Fruit fly (Drosophila melanogaster) whole organism, embryonic: ENCODE results near the gene Fitm.
A peak's percentile ranks its signal among the peaks of the same experiment; 100 is the strongest.

Experiments
- B-H2 ChIP-seq: fragments of 200-800 bp; sonication (Bioruptor generic); optimal IDR thresholded peaks from 2 replicates; lab custom pipeline; 2018; ENCODE audit warnings: missing biosample characterization, mild to moderate bottlenecking, missing genetic modification characterization
- CG10267 ChIP-seq: fragments of 200-800 bp; sonication (Bioruptor generic); optimal IDR thresholded peaks from 2 replicates; lab custom pipeline; 2018; ENCODE audit warnings: missing biosample characterization, mild to moderate bottlenecking, missing genetic modification characterization, moderate library complexity
- CG10366 ChIP-seq: fragments of 200-800 bp; sonication (Bioruptor generic); IDR thresholded peaks from 2 replicates; pipeline ENCODE4 v1.3.6; 2022; ENCODE audit warnings: missing biosample characterization, missing genetic modification characterization
- CG10462 ChIP-seq: fragments of 200-800 bp; sonication (Bioruptor generic); optimal IDR thresholded peaks from 2 replicates; lab custom pipeline; 2016; ENCODE audit warnings: missing biosample characterization, missing genetic modification characterization
- CG11093 ChIP-seq: fragments of 200-800 bp; sonication (Bioruptor generic); IDR thresholded peaks from 3 replicates; pipeline ENCODE4 v1.3.6; 2022; ENCODE audit warnings: missing biosample characterization, missing genetic modification characterization
- CG12219 ChIP-seq: fragments of 200-800 bp; sonication (Bioruptor generic); optimal IDR thresholded peaks from 3 replicates; lab custom pipeline; 2018; ENCODE audit warnings: missing biosample characterization, mild to moderate bottlenecking, missing genetic modification characterization
- CG12942 ChIP-seq: fragments of 200-800 bp; sonication (Bioruptor generic); optimal IDR thresholded peaks from 3 replicates; lab custom pipeline; 2016; ENCODE audit warnings: missing biosample characterization, missing genetic modification characterization
- CG13287 ChIP-seq: fragments of 200-800 bp; sonication (Bioruptor generic); IDR thresholded peaks from 2 replicates; pipeline ENCODE4 v1.3.6; 2022; ENCODE audit warnings: missing biosample characterization, missing genetic modification characterization; ENCODE audit not compliant: partially characterized antibody
- CG13424 ChIP-seq: fragments of 200-800 bp; sonication (Bioruptor generic); optimal IDR thresholded peaks from 2 replicates; lab custom pipeline; 2019; ENCODE audit warnings: missing biosample characterization, mild to moderate bottlenecking, missing genetic modification characterization, moderate library complexity
- CG14860 ChIP-seq: fragments of 200-800 bp; sonication (Bioruptor generic); IDR thresholded peaks from 3 replicates; pipeline ENCODE4 v1.3.6; 2022; ENCODE audit warnings: missing biosample characterization, missing genetic modification characterization; ENCODE audit not compliant: partially characterized antibody
- CG1529 ChIP-seq: fragments of 200-800 bp; sonication (Bioruptor generic); optimal IDR thresholded peaks from 3 replicates; lab custom pipeline; 2018; ENCODE audit warnings: missing biosample characterization, missing genetic modification characterization
- CG1603 ChIP-seq: fragments of 200-800 bp; sonication (Bioruptor generic); optimal IDR thresholded peaks from 2 replicates; lab custom pipeline; 2019; ENCODE audit warnings: missing biosample characterization, mild to moderate bottlenecking, missing genetic modification characterization, moderate library complexity
- CG17328 ChIP-seq: fragments of 200-800 bp; sonication (Bioruptor generic); IDR thresholded peaks from 2 replicates; pipeline ENCODE4 v1.3.6; 2022; ENCODE audit warnings: missing biosample characterization, missing genetic modification characterization
- CG2120 ChIP-seq: fragments of 200-800 bp; sonication (Bioruptor generic); optimal IDR thresholded peaks from 3 replicates; lab custom pipeline; 2016; ENCODE audit warnings: missing biosample characterization, missing genetic modification characterization
- CG30431 ChIP-seq: fragments of 200-800 bp; sonication (Bioruptor generic); optimal IDR thresholded peaks from 2 replicates; lab custom pipeline; 2017; ENCODE audit warnings: missing biosample characterization, missing genetic modification characterization
- CG3065 ChIP-seq: fragments of 200-800 bp; sonication (Bioruptor generic); optimal IDR thresholded peaks from 2 replicates; lab custom pipeline; 2016; ENCODE audit warnings: missing biosample characterization, missing genetic modification characterization
- CG31388 ChIP-seq: fragments of 200-800 bp; sonication (Bioruptor generic); optimal IDR thresholded peaks from 2 replicates; lab custom pipeline; 2016; ENCODE audit warnings: missing biosample characterization, missing genetic modification characterization
- CG33557 ChIP-seq: fragments of 200-800 bp; sonication (Bioruptor generic); optimal IDR thresholded peaks from 2 replicates; lab custom pipeline; 2019; ENCODE audit warnings: missing biosample characterization, mild to moderate bottlenecking, missing genetic modification characterization, moderate library complexity
- CG5245 ChIP-seq: fragments of 200-800 bp; sonication (Bioruptor generic); optimal IDR thresholded peaks from 3 replicates; lab custom pipeline; 2016; ENCODE audit warnings: missing biosample characterization, missing genetic modification characterization
- CTCF ChIP-seq: fragments of 200-800 bp; sonication (Bioruptor generic); optimal IDR thresholded peaks from 2 replicates; lab custom pipeline; 2017; ENCODE audit warnings: missing biosample characterization, mild to moderate bottlenecking, missing genetic modification characterization, moderate library complexity
- D19A ChIP-seq: fragments of 200-800 bp; optimal IDR thresholded peaks from 3 replicates; lab custom pipeline; 2019; ENCODE audit warnings: missing biosample characterization, mild to moderate bottlenecking, missing genetic modification characterization, moderate library complexity
- Dek ChIP-seq: fragments of 200-800 bp; sonication (Bioruptor generic); optimal IDR thresholded peaks from 3 replicates; lab custom pipeline; 2019; ENCODE audit warnings: missing biosample characterization, mild to moderate bottlenecking, missing genetic modification characterization, moderate library complexity
- Drgx ChIP-seq: fragments of 200-800 bp; sonication (Bioruptor generic); IDR thresholded peaks from 2 replicates; pipeline ENCODE4 v1.3.6; 2022; ENCODE audit warnings: missing biosample characterization, missing genetic modification characterization
- ERR ChIP-seq: fragments of 200-800 bp; sonication (Bioruptor generic); optimal IDR thresholded peaks from 2 replicates; lab custom pipeline; 2016; ENCODE audit warnings: missing biosample characterization, missing genetic modification characterization
- Ets65A ChIP-seq: fragments of 200-800 bp; sonication (Bioruptor generic); peaks from one replicate; lab custom pipeline; 2016; ENCODE audit warnings: missing biosample characterization, missing genetic modification characterization
- GATAe ChIP-seq: fragments of 200-800 bp; sonication (Bioruptor generic); conservative IDR thresholded peaks from 2 replicates; pipeline ENCODE4 v1.3.6; 2022; ENCODE audit warnings: missing biosample characterization, missing genetic modification characterization
- Hmr ChIP-seq: fragments of 200-800 bp; sonication (Bioruptor generic); optimal IDR thresholded peaks from 3 replicates; lab custom pipeline; 2017; ENCODE audit warnings: mild to moderate bottlenecking, missing biosample characterization, missing genetic modification reagents, missing genetic modification characterization
- Jarid2 ChIP-seq: fragments of 200-800 bp; sonication (Bioruptor generic); optimal IDR thresholded peaks from 3 replicates; lab custom pipeline; 2017; ENCODE audit warnings: mild to moderate bottlenecking, missing biosample characterization, missing genetic modification reagents, missing genetic modification characterization
- Mrtf ChIP-seq: fragments of 200-800 bp; sonication (Bioruptor generic); IDR thresholded peaks from 3 replicates; pipeline ENCODE4 v1.3.6; 2022; ENCODE audit warnings: missing biosample characterization, missing genetic modification characterization
- Nf-YB ChIP-seq: fragments of 200-800 bp; sonication (Bioruptor generic); optimal IDR thresholded peaks from 3 replicates; lab custom pipeline; 2019; ENCODE audit warnings: missing biosample characterization, mild to moderate bottlenecking, missing genetic modification characterization, moderate library complexity
- Pdp1 ChIP-seq, 2 experiments: fragments of 200-800 bp; sonication (Bioruptor generic); optimal IDR thresholded peaks; 3 replicates each; lab custom pipeline; 2016; ENCODE audit warnings: missing biosample characterization in 2 of 2, missing genetic modification characterization in 2 of 2, mild to moderate bottlenecking in 1 of 2, moderate library complexity in 1 of 2
- Ravus ChIP-seq: fragments of 200-800 bp; sonication (Bioruptor generic); IDR thresholded peaks from 2 replicates; pipeline ENCODE4 v1.3.6; 2022; ENCODE audit warnings: missing biosample characterization, missing genetic modification characterization
- Sin3A ChIP-seq: fragments of >200 bp; optimal IDR thresholded peaks from 2 replicates; lab custom pipeline; 2018
- Xrp1 ChIP-seq: fragments of 200-800 bp; sonication (Bioruptor generic); IDR thresholded peaks from 2 replicates; pipeline ENCODE4 v1.3.6; 2022; ENCODE audit warnings: missing biosample characterization, missing genetic modification characterization
- YL-1 ChIP-seq: fragments of 200-800 bp; sonication (Bioruptor generic); optimal IDR thresholded peaks from 3 replicates; lab custom pipeline; 2017; ENCODE audit warnings: missing biosample characterization, mild to moderate bottlenecking, missing genetic modification characterization
- al ChIP-seq: fragments of 200-800 bp; sonication (Bioruptor generic); IDR thresholded peaks from 2 replicates; pipeline ENCODE4 v1.3.6; 2022; ENCODE audit warnings: missing biosample characterization, missing genetic modification characterization
- bigmax ChIP-seq: fragments of 200-800 bp; sonication (Bioruptor generic); optimal IDR thresholded peaks from 2 replicates; lab custom pipeline; 2018; ENCODE audit warnings: missing biosample characterization, mild to moderate bottlenecking, missing genetic modification characterization
- br ChIP-seq: fragments of >200 bp; optimal IDR thresholded peaks from 2 replicates; lab custom pipeline; 2017
- caup ChIP-seq: fragments of 200-800 bp; sonication (Bioruptor generic); optimal IDR thresholded peaks from 3 replicates; lab custom pipeline; 2017; ENCODE audit warnings: missing biosample characterization, mild to moderate bottlenecking, missing genetic modification characterization, moderate library complexity; ENCODE audit not compliant: severe bottlenecking
- disco-r ChIP-seq: fragments of 200-800 bp; sonication (Bioruptor generic); optimal IDR thresholded peaks from 2 replicates; lab custom pipeline; 2016; ENCODE audit warnings: missing biosample characterization, missing genetic modification characterization
- fru ChIP-seq: fragments of >200 bp; optimal IDR thresholded peaks from 2 replicates; lab custom pipeline; 2017
- gce ChIP-seq: fragments of 200-800 bp; sonication (Bioruptor generic); IDR thresholded peaks from 3 replicates; pipeline ENCODE4 v1.3.6; 2022; ENCODE audit warnings: missing biosample characterization, missing genetic modification characterization
- gsb ChIP-seq: fragments of 200-800 bp; sonication (Bioruptor generic); IDR thresholded peaks from 2 replicates; pipeline ENCODE4 v1.3.6; 2022; ENCODE audit warnings: missing biosample characterization, missing genetic modification characterization
- ham ChIP-seq: fragments of 200-800 bp; sonication (Bioruptor generic); IDR thresholded peaks from 2 replicates; pipeline ENCODE4 v1.3.6; 2022; ENCODE audit warnings: missing biosample characterization, missing genetic modification characterization
- knrl ChIP-seq: fragments of 200-800 bp; sonication (Bioruptor generic); IDR thresholded peaks from 3 replicates; pipeline ENCODE4 v1.3.6; 2022; ENCODE audit warnings: missing biosample characterization, missing genetic modification characterization; ENCODE audit not compliant: partially characterized antibody
- lmd ChIP-seq: fragments of 200-800 bp; sonication (Bioruptor generic); IDR thresholded peaks from 2 replicates; pipeline ENCODE4 v1.3.6; 2022; ENCODE audit warnings: missing biosample characterization, missing genetic modification characterization
- maf-S ChIP-seq: fragments of 200-800 bp; sonication (Bioruptor generic); optimal IDR thresholded peaks from 2 replicates; lab custom pipeline; 2016; ENCODE audit warnings: missing biosample characterization, missing genetic modification characterization
- pan ChIP-seq, 4 experiments: fragments of >200 bp in 3 of 4; fragments of 200-800 bp in 1 of 4; sonication (Bioruptor generic) in 1 of 4; optimal IDR thresholded peaks in 3 of 4; IDR thresholded peaks in 1 of 4; 2 replicates each; pipeline versions ENCODE4 v1.3.6 to Lab custom; 2017 to 2022; ENCODE audit warnings: missing biosample characterization in 2 of 4, missing genetic modification characterization in 2 of 4, mixed read lengths in 1 of 4
- salm ChIP-seq: fragments of 200-800 bp; sonication (Bioruptor generic); optimal IDR thresholded peaks from 2 replicates; lab custom pipeline; 2018; ENCODE audit warnings: missing biosample characterization, mild to moderate bottlenecking, missing genetic modification characterization
- toy ChIP-seq: fragments of 200-800 bp; sonication (Bioruptor generic); IDR thresholded peaks from 2 replicates; pipeline ENCODE4 v1.3.6; 2022; ENCODE audit warnings: missing biosample characterization, missing genetic modification characterization
- vfl ChIP-seq: fragments of 200-800 bp; sonication (Bioruptor generic); optimal IDR thresholded peaks from 2 replicates; lab custom pipeline; 2016; ENCODE audit warnings: missing biosample characterization, missing genetic modification characterization
- z ChIP-seq: fragments of 200-800 bp; sonication (Bioruptor generic); IDR thresholded peaks from 3 replicates; pipeline ENCODE4 v1.3.6; 2022; ENCODE audit warnings: missing biosample characterization, missing genetic modification characterization

Fitm gene

dm6 chr3L:5152354-5152806 is 6.5 kb upstream of the Fitm start, which contains the start of the genes Gen and Srp54k (continued):
- TF ChIP-seq knrl (GFP tag; lab: Robert Waterston, UW) (peak; percentile 30; the same call in 1 of the 3 replicates), Xrp1 (peak; percentile 65), YL-1 (GFP tag; lab: Kevin White, UChicago) (peak; percentile 96), z (GFP tag; lab: Robert Waterston, UW) (no peak), B-H2 (peak; percentile 46), Ravus (GFP tag; lab: Robert Waterston, UW) (no peak), Nf-YB (no peak), CG14860 (GFP tag; lab: Robert Waterston, UW) (no peak), lmd (peak; percentile 23; the same call in 1 of the 2 replicates), CG2120 (GFP tag; lab: Kevin White, UChicago) (peak; percentile 57), salm (tag; lab: Kevin White, UChicago) (no peak), disco-r (no peak), GATAe (no peak), toy (GFP tag; lab: Robert Waterston, UW) (no peak), Drgx (GFP tag; lab: Robert Waterston, UW) (no peak), gce (no peak), CG10366 (GFP tag; lab: Robert Waterston, UW) (no peak), al (GFP tag; lab: Robert Waterston, UW) (no peak; the same call in 1 of the 2 replicates), CG1603 (tag; lab: Kevin White, UChicago) (no peak), CG13287 (GFP tag; lab: Robert Waterston, UW) (peak; percentile 44; the same call in 1 of the 2 replicates), Ets65A (GFP tag; lab: Kevin White, UChicago) (peak; percentile 92), vfl (peak; percentile 57), ERR (GFP tag; lab: Kevin White, UChicago) (peak; percentile 4), CG13424 (tag; lab: Kevin White, UChicago) (peak; percentile 24), CG10462 (GFP tag; lab: Kevin White, UChicago) (no peak), caup (GFP tag; lab: Kevin White, UChicago) (peak; percentile 13), fru (no peak), bigmax (GFP tag; lab: Kevin White, UChicago) (no peak), CG3065 (no peak), CG12942 (GFP tag; lab: Kevin White, UChicago) (no peak), ham (GFP tag; lab: Robert Waterston, UW) (no peak), Mrtf (no peak), CG11093 (no peak), CG31388 (GFP tag; lab: Kevin White, UChicago) (no peak), CG5245 (GFP tag; lab: Kevin White, UChicago) (no peak), Pdp1 (GFP tag; optimal IDR thresholded peaks at IDR 0.05; lab: Kevin White, UChicago) (no peak), CG10267 (tag; lab: Kevin White, UChicago) (no peak), Sin3A (peak; percentile 88), Hmr (peak; percentile 58), maf-S (GFP tag; lab: Kevin White, UChicago) (peak; percentile 16), pan (optimal IDR thresholded peaks at IDR 0.05; lab: Kevin White, UChicago) (no peak), pan (GFP tag; optimal IDR thresholded peaks at IDR 0.05 in 1 of 2, IDR thresholded peaks at IDR 0.05 in 1 of 2) (peak in 1 of 2 experiments; percentile 22), CG12219 (GFP tag; lab: Kevin White, UChicago) (no peak), Jarid2 (GFP tag; lab: Kevin White, UChicago) (peak; percentile 51), CG1529 (no peak), CG30431 (GFP tag; lab: Kevin White, UChicago) (no peak), gsb (GFP tag; lab: Robert Waterston, UW) (no peak), CTCF (GFP tag; lab: Kevin White, UChicago) (no peak), Dek (tag; lab: Kevin White, UChicago) (peak; percentile 38), br (lab: Kevin White, UChicago) (no peak), CG17328 (GFP tag; lab: Robert Waterston, UW) (no peak), CG33557 (GFP tag; lab: Kevin White, UChicago) (peak; percentile 14), D19A (tag; lab: Kevin White, UChicago) (no peak)
